Fruit fly (Drosophila melanogaster) whole organism, embryonic: ENCODE data around the gene TotB.

Experiments used
- Blimp-1 ChIP-seq: fragments of 200-800 bp; sonication (Bioruptor generic); optimal IDR thresholded peaks from 3 replicates; lab custom pipeline; 2018; ENCODE audit warnings: missing biosample characterization, missing genetic modification characterization, mild to moderate bottlenecking, moderate library complexity, missing genetic modification reagents
- BtbVII ChIP-seq: fragments of 200-800 bp; sonication (Bioruptor generic); optimal IDR thresholded peaks from 3 replicates; lab custom pipeline; 2017; ENCODE audit warnings: missing biosample characterization, mild to moderate bottlenecking, missing genetic modification characterization
- CG10366 ChIP-seq: fragments of 200-800 bp; sonication (Bioruptor generic); IDR thresholded peaks from 2 replicates; pipeline ENCODE4 v1.3.6; 2022; ENCODE audit warnings: missing biosample characterization, missing genetic modification characterization
- CG10543 ChIP-seq: fragments of 200-800 bp; sonication (Bioruptor generic); optimal IDR thresholded peaks from 3 replicates; lab custom pipeline; 2017; ENCODE audit warnings: missing biosample characterization, mild to moderate bottlenecking, missing genetic modification characterization, moderate library complexity
- CG12071 ChIP-seq: fragments of 200-800 bp; sonication (Bioruptor generic); optimal IDR thresholded peaks from 3 replicates; lab custom pipeline; 2018; ENCODE audit warnings: missing biosample characterization, mild to moderate bottlenecking, missing genetic modification characterization
- CG13894 ChIP-seq: fragments of 200-800 bp; sonication (Bioruptor generic); optimal IDR thresholded peaks from 3 replicates; lab custom pipeline; 2018; ENCODE audit warnings: missing biosample characterization, mild to moderate bottlenecking, missing genetic modification characterization, moderate library complexity
- CG15073 ChIP-seq: fragments of 200-800 bp; sonication (Bioruptor generic); optimal IDR thresholded peaks from 2 replicates; lab custom pipeline; 2016; ENCODE audit warnings: missing biosample characterization, missing genetic modification characterization
- CG15696 ChIP-seq: fragments of 200-800 bp; sonication (Bioruptor generic); optimal IDR thresholded peaks from 2 replicates; lab custom pipeline; 2019; ENCODE audit warnings: missing biosample characterization, mild to moderate bottlenecking, missing genetic modification characterization, moderate library complexity
- CG17186 ChIP-seq: fragments of 200-800 bp; sonication (Bioruptor generic); optimal IDR thresholded peaks from 3 replicates; lab custom pipeline; 2017; ENCODE audit warnings: missing biosample characterization, missing genetic modification reagents, missing genetic modification characterization
- CG17568 ChIP-seq: fragments of 200-800 bp; sonication (Bioruptor generic); optimal IDR thresholded peaks from 2 replicates; lab custom pipeline; 2018; ENCODE audit warnings: missing biosample characterization, mild to moderate bottlenecking, missing genetic modification characterization, moderate library complexity
- CG3065 ChIP-seq: fragments of 200-800 bp; sonication (Bioruptor generic); optimal IDR thresholded peaks from 2 replicates; lab custom pipeline; 2016; ENCODE audit warnings: missing biosample characterization, missing genetic modification characterization
- CG31365 ChIP-seq: fragments of 200-800 bp; sonication (Bioruptor generic); optimal IDR thresholded peaks from 2 replicates; lab custom pipeline; 2018; ENCODE audit warnings: missing biosample characterization, mild to moderate bottlenecking, missing genetic modification characterization
- CG3281 ChIP-seq: fragments of 200-800 bp; sonication (Bioruptor generic); optimal IDR thresholded peaks from 3 replicates; lab custom pipeline; 2017; ENCODE audit warnings: missing biosample characterization, mild to moderate bottlenecking, missing genetic modification characterization
- CG33213 ChIP-seq: fragments of 200-800 bp; sonication (Bioruptor generic); optimal IDR thresholded peaks from 3 replicates; lab custom pipeline; 2016; ENCODE audit warnings: missing biosample characterization, missing genetic modification characterization
- CG6254 ChIP-seq: fragments of 200-800 bp; sonication (Bioruptor generic); optimal IDR thresholded peaks from 3 replicates; lab custom pipeline; 2017; ENCODE audit warnings: mild to moderate bottlenecking, missing biosample characterization, missing genetic modification reagents, missing genetic modification characterization
- CG7839 ChIP-seq: fragments of 200-800 bp; sonication (Bioruptor generic); optimal IDR thresholded peaks from 3 replicates; lab custom pipeline; 2018; ENCODE audit warnings: missing biosample characterization, mild to moderate bottlenecking, missing genetic modification characterization, moderate library complexity
- CG8290 ChIP-seq, 3 experiments: fragments of 200-800 bp; sonication (Bioruptor generic); optimal IDR thresholded peaks; 2 replicates each; lab custom pipeline; 2016 to 2019; ENCODE audit warnings: missing biosample characterization in 3 of 3, missing genetic modification characterization in 3 of 3, mild to moderate bottlenecking in 2 of 3, moderate library complexity in 1 of 3
- CG9932 ChIP-seq: fragments of 200-800 bp; sonication (Bioruptor generic); IDR thresholded peaks from 2 replicates; pipeline ENCODE4 v1.3.6; 2022; ENCODE audit warnings: missing biosample characterization, missing genetic modification characterization
- CoRest ChIP-seq: fragments of 200-800 bp; sonication (Bioruptor generic); optimal IDR thresholded peaks from 3 replicates; lab custom pipeline; 2018; ENCODE audit warnings: missing biosample characterization, mild to moderate bottlenecking, missing genetic modification characterization, moderate library complexity
- D ChIP-seq, 2 experiments: fragments of 200-800 bp in 1 of 2; fragments of >200 bp in 1 of 2; sonication (Bioruptor generic) in 1 of 2; optimal IDR thresholded peaks; 2 replicates in 1 of 2; 3 replicates in 1 of 2; lab custom pipeline; 2017; ENCODE audit warnings: mild to moderate bottlenecking in 1 of 2, missing biosample characterization in 1 of 2, missing genetic modification characterization in 1 of 2, missing genetic modification reagents in 1 of 2
- HHEX ChIP-seq: fragments of 200-800 bp; sonication (Bioruptor generic); optimal IDR thresholded peaks from 3 replicates; lab custom pipeline; 2017; ENCODE audit warnings: missing biosample characterization, mild to moderate bottlenecking, missing genetic modification characterization, missing genetic modification reagents
- Hand ChIP-seq: fragments of 200-800 bp; sonication (Bioruptor generic); optimal IDR thresholded peaks from 2 replicates; lab custom pipeline; 2017; ENCODE audit warnings: mild to moderate bottlenecking, missing biosample characterization, missing genetic modification reagents, missing genetic modification characterization
- Hsf ChIP-seq: fragments of 200-800 bp; sonication (Bioruptor generic); optimal IDR thresholded peaks from 3 replicates; lab custom pipeline; 2016; ENCODE audit warnings: missing biosample characterization, missing genetic modification characterization
- Lpt ChIP-seq: fragments of >200 bp; optimal IDR thresholded peaks from 2 replicates; lab custom pipeline; 2018; ENCODE audit warnings: missing biosample characterization, missing genetic modification characterization
- Med ChIP-seq: fragments of 200-800 bp; sonication (Bioruptor generic); peaks from one replicate; lab custom pipeline; 2016; ENCODE audit warnings: missing biosample characterization, missing genetic modification characterization, mild to moderate bottlenecking, inconsistent platforms, moderate library complexity
- Pdp1 ChIP-seq, 2 experiments: fragments of 200-800 bp; sonication (Bioruptor generic); optimal IDR thresholded peaks; 3 replicates each; lab custom pipeline; 2016; ENCODE audit warnings: missing biosample characterization in 2 of 2, missing genetic modification characterization in 2 of 2, mild to moderate bottlenecking in 1 of 2, moderate library complexity in 1 of 2
- Rfx ChIP-seq: fragments of 200-800 bp; sonication (Bioruptor generic); IDR thresholded peaks from 2 replicates; pipeline ENCODE4 v1.3.6; 2022; ENCODE audit warnings: missing biosample characterization, missing genetic modification characterization
- Sox100B ChIP-seq: fragments of 200-800 bp; sonication (Bioruptor generic); optimal IDR thresholded peaks from 3 replicates; lab custom pipeline; 2018; ENCODE audit warnings: missing biosample characterization, mild to moderate bottlenecking, missing genetic modification characterization
- Spps ChIP-seq: fragments of 200-800 bp; sonication (Bioruptor generic); optimal IDR thresholded peaks from 2 replicates; lab custom pipeline; 2018; ENCODE audit warnings: missing biosample characterization, mild to moderate bottlenecking, missing genetic modification characterization
- Sry-β ChIP-seq: fragments of 200-800 bp; sonication (Bioruptor generic); optimal IDR thresholded peaks from 2 replicates; lab custom pipeline; 2018; ENCODE audit warnings: missing biosample characterization, mild to moderate bottlenecking, missing genetic modification characterization, moderate library complexity
- Sry-δ ChIP-seq: fragments of 200-800 bp; sonication (Bioruptor generic); optimal IDR thresholded peaks from 2 replicates; lab custom pipeline; 2016; ENCODE audit warnings: missing biosample characterization, missing genetic modification characterization
- btn ChIP-seq: fragments of 200-800 bp; sonication (Bioruptor generic); optimal IDR thresholded peaks from 2 replicates; lab custom pipeline; 2016; ENCODE audit warnings: missing biosample characterization, missing genetic modification characterization
- caup ChIP-seq: fragments of 200-800 bp; sonication (Bioruptor generic); optimal IDR thresholded peaks from 3 replicates; lab custom pipeline; 2017; ENCODE audit warnings: missing biosample characterization, mild to moderate bottlenecking, missing genetic modification characterization, moderate library complexity; ENCODE audit not compliant: severe bottlenecking
- cg ChIP-seq: fragments of 200-800 bp; sonication (Bioruptor generic); optimal IDR thresholded peaks from 3 replicates; lab custom pipeline; 2019; ENCODE audit warnings: missing biosample characterization, mild to moderate bottlenecking, missing genetic modification characterization, moderate library complexity
- disco-r ChIP-seq: fragments of 200-800 bp; sonication (Bioruptor generic); optimal IDR thresholded peaks from 2 replicates; lab custom pipeline; 2016; ENCODE audit warnings: missing biosample characterization, missing genetic modification characterization
- exex ChIP-seq: fragments of 200-800 bp; sonication (Bioruptor generic); optimal IDR thresholded peaks from 4 replicates; lab custom pipeline; 2018; ENCODE audit warnings: missing biosample characterization, mild to moderate bottlenecking, missing genetic modification characterization, moderate library complexity
- gce ChIP-seq: fragments of 200-800 bp; sonication (Bioruptor generic); IDR thresholded peaks from 3 replicates; pipeline ENCODE4 v1.3.6; 2022; ENCODE audit warnings: missing biosample characterization, missing genetic modification characterization
- gro ChIP-seq: fragments of 200-800 bp; sonication (Bioruptor generic); optimal IDR thresholded peaks from 2 replicates; lab custom pipeline; 2016; ENCODE audit warnings: missing biosample characterization, missing genetic modification characterization
- gt ChIP-seq: fragments of 200-800 bp; sonication (Bioruptor generic); IDR thresholded peaks from 2 replicates; pipeline ENCODE4 v1.3.6; 2022; ENCODE audit warnings: missing biosample characterization, missing genetic modification characterization
- lab ChIP-seq: fragments of 200-800 bp; sonication (Bioruptor generic); optimal IDR thresholded peaks from 3 replicates; lab custom pipeline; 2017; ENCODE audit warnings: missing biosample characterization, missing genetic modification characterization, mild to moderate bottlenecking, moderate library complexity, missing genetic modification reagents
- row ChIP-seq: fragments of 200-800 bp; sonication (Bioruptor generic); IDR thresholded peaks from 3 replicates; pipeline ENCODE4 v1.3.6; 2022; ENCODE audit warnings: missing biosample characterization, missing genetic modification characterization
- sd ChIP-seq: fragments of 200-800 bp; sonication (Bioruptor generic); optimal IDR thresholded peaks from 3 replicates; lab custom pipeline; 2018; ENCODE audit warnings: missing biosample characterization, mild to moderate bottlenecking, missing genetic modification characterization, moderate library complexity
- seq ChIP-seq: fragments of 200-800 bp; sonication (Bioruptor generic); IDR thresholded peaks from 2 replicates; pipeline ENCODE4 v1.3.6; 2022; ENCODE audit warnings: missing biosample characterization, missing genetic modification characterization
- slbo ChIP-seq: fragments of 200-800 bp; sonication (Bioruptor generic); IDR thresholded peaks from 2 replicates; pipeline ENCODE4 v1.3.6; 2022; ENCODE audit warnings: missing biosample characterization, missing genetic modification characterization
- sug ChIP-seq: fragments of 200-800 bp; optimal IDR thresholded peaks from 2 replicates; lab custom pipeline; 2019; ENCODE audit warnings: missing biosample characterization, mild to moderate bottlenecking, missing genetic modification characterization, moderate library complexity
- tna ChIP-seq: fragments of 200-800 bp; sonication (Bioruptor generic); IDR thresholded peaks from 2 replicates; pipeline ENCODE4 v1.3.6; 2022; ENCODE audit warnings: missing biosample characterization, missing genetic modification characterization; ENCODE audit not compliant: partially characterized antibody
- unc-4 ChIP-seq: fragments of 200-800 bp; sonication (Bioruptor generic); IDR thresholded peaks from 2 replicates; pipeline ENCODE4 v1.3.6; 2022; ENCODE audit warnings: missing biosample characterization, missing genetic modification characterization; ENCODE audit not compliant: partially characterized antibody

Gene TotB

dm6 chr3R:20836257-20836856 is 37.4 kb upstream of the TotB start (continued):
- TF ChIP-seq Hand (GFP tag; lab: Kevin White, UChicago), result no peak
- TF ChIP-seq CG7839 (tag; lab: Kevin White, UChicago), result peak; percentile 30
- no peak for TF ChIP-seq btn
- TF ChIP-seq CG3065 (GFP tag; lab: Kevin White, UChicago), result no peak
- TF ChIP-seq seq (GFP tag; lab: Robert Waterston, UW), result no peak
- no peak for TF ChIP-seq Blimp-1 (GFP tag; lab: Kevin White, UChicago)
- no peak for TF ChIP-seq tna
- no peak for TF ChIP-seq Spps
- TF ChIP-seq Hsf (GFP tag; lab: Kevin White, UChicago), result no peak
- TF ChIP-seq unc-4 (GFP tag; lab: Robert Waterston, UW), result no peak
- TF ChIP-seq CG15073 (GFP tag; lab: Kevin White, UChicago), result no peak
- peak; percentile 33 for TF ChIP-seq CoRest (tag; lab: Kevin White, UChicago)
- TF ChIP-seq CG33213 (GFP tag; lab: Kevin White, UChicago), result no peak
- 0 out of 2 replicates have a peak, but pooled peaks have one; percentile 5 for TF ChIP-seq Rfx
- no peak for TF ChIP-seq Sox100B (GFP tag; lab: Kevin White, UChicago)
- no peak for TF ChIP-seq gce
- no peak for TF ChIP-seq gt
- no peak for TF ChIP-seq CG15696 (tag; lab: Kevin White, UChicago)
- TF ChIP-seq CG17186, result no peak
- TF ChIP-seq Lpt (GFP tag; lab: Kevin White, UChicago), result no peak
- TF ChIP-seq, all 482 proteins: peak for 47

DNA sequence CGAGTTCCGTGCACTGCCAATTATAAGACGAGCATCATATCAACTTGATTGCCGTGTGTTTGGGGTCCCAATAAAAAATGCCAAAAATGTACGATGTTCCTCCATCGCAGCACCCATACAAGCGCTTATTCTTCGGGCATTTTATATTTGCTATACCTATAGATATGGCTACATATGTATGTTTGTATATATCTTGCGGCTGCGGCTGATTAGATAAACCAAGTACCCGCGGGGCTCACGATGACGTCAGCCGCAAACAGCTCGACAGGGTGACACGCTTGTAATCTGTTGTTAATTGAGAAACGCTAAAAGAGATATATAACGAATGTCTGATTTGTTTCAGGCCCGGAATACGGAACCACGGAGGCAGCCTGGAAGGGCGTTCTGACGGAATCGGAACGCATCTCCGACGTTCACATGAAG is 36.5 kb upstream of the TotB start:
- TF ChIP-seq Rfx, result peak; percentile 25
- TF ChIP-seq CG10543, result peak; percentile 74
- peak; percentile 61 for TF ChIP-seq Med
- peak; percentile 19; the same call in 1 of the 2 replicates for TF ChIP-seq slbo (GFP tag; lab: Robert Waterston, UW)
- peak; percentile 11 for TF ChIP-seq gro (GFP tag; lab: Kevin White, UChicago)
- TF ChIP-seq cg, result peak; percentile 14
- peak; percentile 24 for TF ChIP-seq CG12071 (GFP tag; lab: Kevin White, UChicago)
- TF ChIP-seq CG17568 (GFP tag; lab: Kevin White, UChicago), result no peak
- TF ChIP-seq caup (GFP tag; lab: Kevin White, UChicago), result peak; percentile 16
- TF ChIP-seq CG9932, result peak; percentile 22; the same call in 1 of the 2 replicates
- TF ChIP-seq Sry-β (GFP tag; lab: Kevin White, UChicago), result no peak
- TF ChIP-seq CG3065 (GFP tag; lab: Kevin White, UChicago), result no peak
- TF ChIP-seq sd (tag; lab: Kevin White, UChicago), result peak; percentile 96
- no peak for TF ChIP-seq Sry-δ
- no peak for TF ChIP-seq disco-r
- peak; percentile 71 for TF ChIP-seq CG10366
- peak; percentile 36; the same call in 1 of the 3 replicates for TF ChIP-seq row (GFP tag; lab: Robert Waterston, UW)
- TF ChIP-seq D (optimal IDR thresholded peaks at IDR 0.05; lab: Kevin White, UChicago), result no peak
- TF ChIP-seq D (GFP tag; optimal IDR thresholded peaks at IDR 0.05; lab: Kevin White, UChicago), result no peak
- peak; percentile 13 for TF ChIP-seq CG31365 (tag; lab: Kevin White, UChicago)
- TF ChIP-seq sug (tag; lab: Kevin White, UChicago), result peak; percentile 49
- TF ChIP-seq CG8290 (GFP tag; optimal IDR thresholded peaks at IDR 0.05; lab: Kevin White, UChicago), result no peak
- TF ChIP-seq CG8290 (tag; optimal IDR thresholded peaks at IDR 0.05; lab: Kevin White, UChicago), result peak in 1 of 2 experiments; percentile 17
- TF ChIP-seq CG3281, result peak; percentile 12
- TF ChIP-seq exex (tag; lab: Kevin White, UChicago), result peak; percentile 98
- TF ChIP-seq Spps, result no peak
- TF ChIP-seq lab (GFP tag; lab: Kevin White, UChicago), result peak; percentile 55
- TF ChIP-seq Pdp1 (GFP tag; optimal IDR thresholded peaks at IDR 0.05; lab: Kevin White, UChicago), result peak in 1 of 2 experiments; percentile 74
- peak; percentile 23 for TF ChIP-seq HHEX (GFP tag; lab: Kevin White, UChicago)
- peak; percentile 82 for TF ChIP-seq CG13894 (tag; lab: Kevin White, UChicago)
- peak; percentile 57 for TF ChIP-seq BtbVII (GFP tag; lab: Kevin White, UChicago)
- peak; percentile 57 for TF ChIP-seq CG6254
